Fruit fly (Drosophila melanogaster) Kc167 (cell line): ENCODE measurements around the gene Cubn.

Experiments used
- Myc ChIP-seq: fragments of >200 bp; optimal IDR thresholded peaks from 2 replicates; lab custom pipeline; 2017; ENCODE audit warnings: missing external identifiers
- Sin3A ChIP-seq: fragments of >200 bp; optimal IDR thresholded peaks from 2 replicates; lab custom pipeline; 2018; ENCODE audit warnings: missing external identifiers
- h ChIP-seq: fragments of >200 bp; optimal IDR thresholded peaks from 3 replicates; lab custom pipeline; 2018; ENCODE audit warnings: missing external identifiers
- insv ChIP-seq: fragments of >200 bp; optimal IDR thresholded peaks from 3 replicates; lab custom pipeline; 2018; ENCODE audit warnings: missing external identifiers
- psq ChIP-seq: fragments of >200 bp; optimal IDR thresholded peaks from 2 replicates; lab custom pipeline; 2017; ENCODE audit warnings: missing external identifiers
- ttk ChIP-seq: sonication (Bioruptor generic); optimal IDR thresholded peaks from 2 replicates; lab custom pipeline; 2017; ENCODE audit warnings: missing external identifiers

The Cubn gene

dm6 chrX:9583440-9584103 lies 12.5 kb upstream of the Cubn start:
- TF ChIP-seq Myc (lab: Kevin White, UChicago) (no peak), insv (lab: Kevin White, UChicago) (no peak), h (lab: Kevin White, UChicago) (no peak), Sin3A (no peak), ttk (lab: Kevin White, UChicago) (no peak), psq (lab: Kevin White, UChicago) (no peak)

- TF ChIP-seq psq (lab: Kevin White, UChicago) (no peak), Sin3A (no peak), ttk (lab: Kevin White, UChicago) (no peak), insv (lab: Kevin White, UChicago) (no peak), h (lab: Kevin White, UChicago) (no peak), Myc (lab: Kevin White, UChicago) (no peak)
Measured at dm6 chrX:9582659-9583317, 11.7 kb upstream of the Cubn start.

dm6 chrX:9581869-9582268 lies 10.8 kb upstream of the Cubn start:
- no peak for TF ChIP-seq Myc (lab: Kevin White, UChicago)
- TF ChIP-seq ttk (lab: Kevin White, UChicago), result no peak
- no peak for TF ChIP-seq Sin3A
- no peak for TF ChIP-seq insv (lab: Kevin White, UChicago)
- TF ChIP-seq h (lab: Kevin White, UChicago), result no peak
- TF ChIP-seq psq (lab: Kevin White, UChicago), result no peak

dm6 chrX:9580544-9580943 lies 9.4 kb upstream of the Cubn start:
- TF ChIP-seq Sin3A, result no peak
- TF ChIP-seq psq (lab: Kevin White, UChicago), result no peak
- no peak for TF ChIP-seq h (lab: Kevin White, UChicago)
- TF ChIP-seq Myc (lab: Kevin White, UChicago), result no peak
- TF ChIP-seq ttk (lab: Kevin White, UChicago), result no peak
- no peak for TF ChIP-seq insv (lab: Kevin White, UChicago)

- no peak for TF ChIP-seq Myc (lab: Kevin White, UChicago)
- TF ChIP-seq ttk (lab: Kevin White, UChicago), result no peak
- TF ChIP-seq insv (lab: Kevin White, UChicago), result no peak
- no peak for TF ChIP-seq psq (lab: Kevin White, UChicago)
- TF ChIP-seq Sin3A, result no peak
- no peak for TF ChIP-seq h (lab: Kevin White, UChicago)
Measured at dm6 chrX:9579918-9580521, 8.9 kb upstream of the Cubn start, which contains the start of gene LPCAT. LPCAT (minus strand) TSS chrX:9579987.

dm6 chrX:9578696-9579509 lies 7.8 kb upstream of the Cubn start:
- TF ChIP-seq Myc (lab: Kevin White, UChicago) (no peak), Sin3A (no peak), psq (lab: Kevin White, UChicago) (no peak), ttk (lab: Kevin White, UChicago) (no peak), insv (lab: Kevin White, UChicago) (no peak), h (lab: Kevin White, UChicago) (no peak)

- no peak for TF ChIP-seq psq (lab: Kevin White, UChicago)
- no peak for TF ChIP-seq ttk (lab: Kevin White, UChicago)
- no peak for TF ChIP-seq h (lab: Kevin White, UChicago)
Measured at dm6 chrX:9578014-9578413, 6.9 kb upstream of the Cubn start.

- TF ChIP-seq Sin3A (no peak), psq (lab: Kevin White, UChicago) (no peak), Myc (lab: Kevin White, UChicago) (no peak), h (lab: Kevin White, UChicago) (no peak), insv (lab: Kevin White, UChicago) (no peak), ttk (lab: Kevin White, UChicago) (no peak)
Measured at dm6 chrX:9577338-9577644, 6.2 kb upstream of the Cubn start.

dm6 chrX:9576504-9577337 lies 5.6 kb upstream of the Cubn start:
- TF ChIP-seq ttk (lab: Kevin White, UChicago) (no peak), insv (lab: Kevin White, UChicago) (no peak), Myc (lab: Kevin White, UChicago) (no peak), Sin3A (no peak), h (lab: Kevin White, UChicago) (no peak), psq (lab: Kevin White, UChicago) (no peak)

- no peak for TF ChIP-seq ttk (lab: Kevin White, UChicago)
Measured at dm6 chrX:9576147-9576503, 5.0 kb upstream of the Cubn start, which contains the start of gene CG42395. CG42395 (minus strand) TSS chrX:9576247.

dm6 chrX:9556397-9556796 lies 14.7 kb downstream of the Cubn start, which contains the start of gene CG15317:
CG15317 (minus strand) TSS chrX:9556544.
- no peak for TF ChIP-seq Myc (lab: Kevin White, UChicago)
- TF ChIP-seq ttk (lab: Kevin White, UChicago), result no peak
- no peak for TF ChIP-seq h (lab: Kevin White, UChicago)
- TF ChIP-seq psq (lab: Kevin White, UChicago), result no peak
- TF ChIP-seq Sin3A, result no peak
- no peak for TF ChIP-seq insv (lab: Kevin White, UChicago)
